Worm (Caenorhabditis elegans) whole organism, midembryonic: ENCODE measurements around the gene his-61.

Source experiments
- T22C8.4 ChIP-seq: fragments of 200-800 bp; sonication (Bioruptor generic); IDR thresholded peaks from 2 replicates; pipeline ENCODE4 v1.3.6; 2022; ENCODE audit warnings: missing genetic modification characterization, missing compliant biosample characterization
- cog-1 ChIP-seq: sonication (generic microtip); optimal IDR thresholded peaks from 2 replicates; lab custom pipeline; 2016; ENCODE audit warnings: missing genetic modification characterization, missing compliant biosample characterization
- flt-1 ChIP-seq: fragments of 200-800 bp; sonication (Bioruptor generic); IDR thresholded peaks from 2 replicates; pipeline ENCODE4 v1.3.6; 2022; ENCODE audit warnings: missing genetic modification characterization, missing compliant biosample characterization
- klf-2 ChIP-seq: fragments of 200-800 bp; sonication (Bioruptor generic); conservative IDR thresholded peaks from 2 replicates; pipeline ENCODE4 v1.3.6; 2022; ENCODE audit warnings: missing genetic modification reagents, missing genetic modification characterization, missing compliant biosample characterization
- med-1 ChIP-seq: sonication (generic microtip); optimal IDR thresholded peaks from 2 replicates; lab custom pipeline; 2017; ENCODE audit warnings: missing genetic modification characterization, mild to moderate bottlenecking, missing compliant biosample characterization, antibody characterized with exemption, missing genetic modification reagents; ENCODE audit not compliant: insufficient read depth
- ref-1 ChIP-seq: fragments of 200-800 bp; sonication (Bioruptor generic); conservative IDR thresholded peaks from 2 replicates; pipeline ENCODE4 v1.3.6; 2022; ENCODE audit warnings: missing genetic modification reagents, missing genetic modification characterization, missing compliant biosample characterization
- tab-1 ChIP-seq: fragments of 200-800 bp; sonication (Bioruptor generic); IDR thresholded peaks from 2 replicates; pipeline ENCODE4 v1.3.6; 2022; ENCODE audit warnings: missing genetic modification characterization, missing compliant biosample characterization
- ztf-23 ChIP-seq: fragments of 200-800 bp; sonication (Bioruptor generic); IDR thresholded peaks from 2 replicates; pipeline ENCODE4 v1.3.6; 2022; ENCODE audit warnings: missing genetic modification reagents, missing genetic modification characterization, missing compliant biosample characterization
- ztf-29 ChIP-seq: fragments of 200-800 bp; sonication (Bioruptor generic); IDR thresholded peaks from 2 replicates; pipeline ENCODE4 v1.3.6; 2022; ENCODE audit warnings: missing genetic modification reagents, missing genetic modification characterization, missing compliant biosample characterization

his-61 gene

ce11 chrIV:7454890-7455289, 31.1 kb downstream of the his-61 start:
- TF ChIP-seq ztf-29 (GFP tag; lab: Robert Waterston, UW) (peak; percentile 5; the same call in 1 of the 2 replicates), T22C8.4 (no peak)

ce11 chrIV:7453661-7454159, 32.3 kb downstream of the his-61 start:
- TF ChIP-seq T22C8.4 (no peak), ztf-29 (GFP tag; lab: Robert Waterston, UW) (no peak), ref-1 (GFP tag; lab: Robert Waterston, UW) (no peak), tab-1 (GFP tag; lab: Robert Waterston, UW) (no peak), ztf-23 (no peak)

- TF ChIP-seq klf-2 (GFP tag; lab: Robert Waterston, UW), result no peak
- TF ChIP-seq cog-1, result no peak
- no peak for TF ChIP-seq ztf-23
- TF ChIP-seq ztf-29 (GFP tag; lab: Robert Waterston, UW), result no peak
- TF ChIP-seq flt-1 (GFP tag; lab: Robert Waterston, UW), result no peak
- no peak for TF ChIP-seq tab-1 (GFP tag; lab: Robert Waterston, UW)
- no peak for TF ChIP-seq T22C8.4
- no peak for TF ChIP-seq ref-1 (GFP tag; lab: Robert Waterston, UW)
- TF ChIP-seq med-1 (GFP tag; lab: Kevin White, UChicago), result no peak
Measured at ce11 chrIV:7451345-7451744, 34.7 kb downstream of the his-61 start, which contains the start of gene tes-1. TSS of gene tes-1 (minus strand) at chrIV:7451445.

- TF ChIP-seq ztf-29 (GFP tag; lab: Robert Waterston, UW), result no peak
- no peak for TF ChIP-seq med-1 (GFP tag; lab: Kevin White, UChicago)
- TF ChIP-seq cog-1, result no peak
- no peak for TF ChIP-seq ztf-23
- TF ChIP-seq T22C8.4, result no peak
- TF ChIP-seq klf-2 (GFP tag; lab: Robert Waterston, UW), result no peak
- TF ChIP-seq flt-1 (GFP tag; lab: Robert Waterston, UW), result no peak
- no peak for TF ChIP-seq tab-1 (GFP tag; lab: Robert Waterston, UW)
- TF ChIP-seq ref-1 (GFP tag; lab: Robert Waterston, UW), result no peak
Measured at ce11 chrIV:7447556-7447955, 38.5 kb downstream of the his-61 start, which contains the start of gene B0496.2. TSS of gene B0496.2 (plus strand) at chrIV:7447856.

- TF ChIP-seq flt-1 (GFP tag; lab: Robert Waterston, UW), result no peak
- TF ChIP-seq T22C8.4, result no peak
- TF ChIP-seq klf-2 (GFP tag; lab: Robert Waterston, UW), result no peak
Measured at ce11 chrIV:7445995-7446394, 40.0 kb downstream of the his-61 start, which contains the start of gene B0496.1. TSS of gene B0496.1 (plus strand) at chrIV:7446295.

- no peak for TF ChIP-seq klf-2 (GFP tag; lab: Robert Waterston, UW)
- no peak for TF ChIP-seq ref-1 (GFP tag; lab: Robert Waterston, UW)
- no peak for TF ChIP-seq tab-1 (GFP tag; lab: Robert Waterston, UW)
- TF ChIP-seq flt-1 (GFP tag; lab: Robert Waterston, UW), result no peak
- no peak for TF ChIP-seq med-1 (GFP tag; lab: Kevin White, UChicago)
- TF ChIP-seq cog-1, result no peak
- no peak for TF ChIP-seq ztf-29 (GFP tag; lab: Robert Waterston, UW)
- TF ChIP-seq T22C8.4, result no peak
- no peak for TF ChIP-seq ztf-23
Measured at ce11 chrIV:7445236-7445635, 40.8 kb downstream of the his-61 start, which contains the start of gene valv-1. TSS of gene valv-1 (minus strand) at chrIV:7445336.

- 0 out of 2 replicates have a peak, but pooled peaks have one; percentile 37 for TF ChIP-seq flt-1 (GFP tag; lab: Robert Waterston, UW)
Measured at ce11 chrIV:7440985-7441384, 45.0 kb downstream of the his-61 start.

ce11 chrIV:7440238-7440637, 45.8 kb downstream of the his-61 start:
- TF ChIP-seq klf-2 (GFP tag; lab: Robert Waterston, UW) (no peak), med-1 (GFP tag; lab: Kevin White, UChicago) (no peak), flt-1 (GFP tag; lab: Robert Waterston, UW) (no peak), ztf-29 (GFP tag; lab: Robert Waterston, UW) (no peak), ztf-23 (no peak), T22C8.4 (no peak), tab-1 (GFP tag; lab: Robert Waterston, UW) (no peak), ref-1 (GFP tag; lab: Robert Waterston, UW) (no peak), cog-1 (no peak)

- TF ChIP-seq ztf-29 (GFP tag; lab: Robert Waterston, UW) (no peak), flt-1 (GFP tag; lab: Robert Waterston, UW) (no peak), ztf-23 (no peak), ref-1 (GFP tag; lab: Robert Waterston, UW) (no peak), klf-2 (GFP tag; lab: Robert Waterston, UW) (no peak), cog-1 (no peak), med-1 (GFP tag; lab: Kevin White, UChicago) (no peak), T22C8.4 (no peak), tab-1 (GFP tag; lab: Robert Waterston, UW) (no peak)
Measured at ce11 chrIV:7439377-7439776, 46.6 kb downstream of the his-61 start.
